Worm (Caenorhabditis elegans): Measurements from ENCODE around the gene ZK262.20.

DNA sequence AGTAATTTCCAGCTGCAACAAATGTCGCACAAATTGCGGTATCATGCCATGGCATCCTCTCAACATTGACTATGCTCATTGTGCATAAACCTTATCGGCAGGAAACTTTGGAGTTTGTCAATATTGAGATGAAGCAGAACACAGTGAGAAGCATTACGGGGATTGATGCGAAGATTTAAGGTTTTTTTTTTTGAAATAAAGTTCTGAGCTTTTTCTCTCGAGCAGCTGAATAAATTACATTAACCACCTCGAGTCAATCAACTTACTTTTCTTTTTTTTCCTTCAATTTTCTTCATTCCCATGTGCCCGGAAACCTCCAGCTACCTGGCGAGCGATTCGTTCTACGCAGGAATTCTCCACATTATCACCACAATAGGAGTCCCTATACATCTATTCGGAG, 41.2 kb upstream of the ZK262.20 start, which contains the start of gene srh-179:
- TF ChIP-seq dao-5 (tag; optimal IDR thresholded peaks at IDR 0.05) (no peak), him-1 (tag; optimal IDR thresholded peaks at IDR 0.05) (no peak), W03F9.2 (tag; optimal IDR thresholded peaks at IDR 0.05) (no peak)

Data from whole organism, L4/young adult.